Fruit fly (Drosophila melanogaster): ENCODE data around the gene trx.

Gene trx

dm6 chr3R:14302128-14302527, 15.4 kb upstream of the trx start, which contains the start of gene IFT54:
IFT54 (plus strand) TSS chr3R:14302428.
- no peak for TF ChIP-seq noc (tag; optimal IDR thresholded peaks at IDR 0.05)

- TF ChIP-seq noc (tag; optimal IDR thresholded peaks at IDR 0.05), result peak; percentile 8
These were observed 13.2 kb upstream of the trx start for dm6 chr3R:14299891-14300290.

dm6 chr3R:14298078-14298896, 11.6 kb upstream of the trx start:
- TF ChIP-seq noc (tag; optimal IDR thresholded peaks at IDR 0.05), result no peak

dm6 chr3R:14297489-14297888, 10.8 kb upstream of the trx start:
- no peak for TF ChIP-seq noc (tag; optimal IDR thresholded peaks at IDR 0.05)

dm6 chr3R:14296700-14297099, 10.0 kb upstream of the trx start:
- TF ChIP-seq noc (tag; optimal IDR thresholded peaks at IDR 0.05), result no peak

- TF ChIP-seq noc (tag; optimal IDR thresholded peaks at IDR 0.05), result peak; percentile 61
These were observed 9.4 kb upstream of the trx start for dm6 chr3R:14296126-14296525.

dm6 chr3R:14294397-14295018, 7.8 kb upstream of the trx start:
- TF ChIP-seq noc (tag; optimal IDR thresholded peaks at IDR 0.05), result peak; percentile 29

- no peak for TF ChIP-seq noc (tag; optimal IDR thresholded peaks at IDR 0.05)
These were observed 5.6 kb upstream of the trx start for dm6 chr3R:14292307-14292711.

dm6 chr3R:14291431-14291830, 4.7 kb upstream of the trx start:
- peak; percentile 89 for TF ChIP-seq noc (tag; optimal IDR thresholded peaks at IDR 0.05)

dm6 chr3R:14289958-14290835, 3.5 kb upstream of the trx start:
- TF ChIP-seq noc (tag; optimal IDR thresholded peaks at IDR 0.05), result peak; percentile 72

dm6 chr3R:14288669-14289383, 2.1 kb upstream of the trx start, which contains the start of gene red:
red (plus strand) TSS chr3R:14289071.
- peak; percentile 94 for TF ChIP-seq noc (tag; optimal IDR thresholded peaks at IDR 0.05)

dm6 chr3R:14287980-14288379, 1.3 kb upstream of the trx start:
- TF ChIP-seq noc (tag; optimal IDR thresholded peaks at IDR 0.05), result no peak

- TF ChIP-seq noc (tag; optimal IDR thresholded peaks at IDR 0.05), result peak; percentile 56
These were observed 1.4 kb downstream of the trx start for dm6 chr3R:14285059-14285953.

- no peak for TF ChIP-seq noc (tag; optimal IDR thresholded peaks at IDR 0.05)
These were observed 2.3 kb downstream of the trx start for dm6 chr3R:14284422-14284760.
